Worm (Caenorhabditis elegans): Measurements from ENCODE around the gene F55G1.15.

ce11 chrIV:7521591-7521990, 20.4 kb upstream of the F55G1.15 start:
- TF ChIP-seq tbx-37 (GFP tag; conservative IDR thresholded peaks at IDR 0.05) = no peak
- TF ChIP-seq ama-1 (optimal IDR thresholded peaks at IDR 0.05) = no peak
- TF ChIP-seq pes-1 (GFP tag; IDR thresholded peaks at IDR 0.05) = no peak
- TF ChIP-seq B0310.2 (tag; optimal IDR thresholded peaks at IDR 0.05) = no peak
- TF ChIP-seq F13C5.2 (tag; optimal IDR thresholded peaks at IDR 0.05) = no peak
